Worm (Caenorhabditis elegans) whole organism, L4/young adult: ENCODE measurements around the gene C30G12.1.

Experiments used
- W03F9.2 ChIP-seq: fragments of 150-350 bp; optimal IDR thresholded peaks from 2 replicates; lab custom pipeline; 2014; ENCODE audit warnings: missing biosample characterization, missing genetic modification characterization
- dao-5 ChIP-seq: sonication (generic microtip); optimal IDR thresholded peaks from 2 replicates; lab custom pipeline; 2016; ENCODE audit warnings: missing genotype, missing genetic modification characterization, moderate library complexity, missing compliant biosample characterization
- him-1 ChIP-seq: sonication (generic microtip); optimal IDR thresholded peaks from 2 replicates; lab custom pipeline; 2016; ENCODE audit warnings: missing genotype, missing genetic modification reagents, missing genetic modification characterization, missing compliant biosample characterization

DNA sequence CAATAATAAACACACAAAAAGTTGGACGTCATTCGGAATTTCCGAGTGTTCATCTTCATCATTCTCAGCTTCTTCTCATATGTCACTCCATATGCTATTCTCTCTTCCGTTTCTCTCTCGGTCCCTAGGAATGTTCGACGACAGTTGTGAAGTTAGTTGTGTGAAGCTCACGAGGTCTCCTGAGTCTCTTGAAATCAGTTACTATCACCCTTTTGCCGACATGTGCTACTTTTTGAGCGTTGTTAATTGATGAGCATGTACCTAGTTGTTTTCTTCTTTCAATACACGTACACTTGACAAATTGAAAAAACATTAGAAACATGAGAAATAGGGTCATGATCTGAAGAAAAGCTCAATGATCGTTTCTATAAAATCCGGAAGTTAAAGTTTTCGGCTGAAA is 24.2 kb downstream of the C30G12.1 start:
- TF ChIP-seq him-1 (tag; lab: Kevin White, UChicago): no peak
- no peak for TF ChIP-seq dao-5 (tag; lab: Kevin White, UChicago)
- TF ChIP-seq W03F9.2 (tag; lab: Kevin White, UChicago): no peak
